Fruit fly (Drosophila melanogaster) whole organism, adult: ENCODE data around the gene east.

ENCODE experiments used
- CG11617 ChIP-seq: fragments of 200-800 bp; sonication (Bioruptor generic); optimal IDR thresholded peaks from 2 replicates; lab custom pipeline; 2017; ENCODE audit warnings: mild to moderate bottlenecking, missing biosample characterization, missing genetic modification reagents, missing genetic modification characterization
- CG12768 ChIP-seq: fragments of 200-800 bp; sonication (Bioruptor generic); optimal IDR thresholded peaks from 2 replicates; lab custom pipeline; 2017; ENCODE audit warnings: missing biosample characterization, missing genetic modification characterization, mild to moderate bottlenecking, moderate library complexity, missing genetic modification reagents
- CG14711 ChIP-seq: fragments of 200-800 bp; sonication (Bioruptor generic); optimal IDR thresholded peaks from 2 replicates; lab custom pipeline; 2018; ENCODE audit warnings: missing biosample characterization, mild to moderate bottlenecking, missing genetic modification characterization, moderate library complexity
- CG1620 ChIP-seq: fragments of 200-800 bp; sonication (Bioruptor generic); optimal IDR thresholded peaks from 2 replicates; lab custom pipeline; 2016; ENCODE audit warnings: missing biosample characterization, missing genetic modification characterization
- CG33017 ChIP-seq: fragments of 200-800 bp; sonication (Bioruptor generic); optimal IDR thresholded peaks from 2 replicates; lab custom pipeline; 2018; ENCODE audit warnings: missing biosample characterization, mild to moderate bottlenecking, missing genetic modification characterization, moderate library complexity
- CG5204 ChIP-seq: fragments of 200-800 bp; sonication (Bioruptor generic); optimal IDR thresholded peaks from 2 replicates; lab custom pipeline; 2016; ENCODE audit warnings: missing biosample characterization, missing genetic modification characterization
- CG7045 ChIP-seq: fragments of 200-800 bp; sonication (Bioruptor generic); optimal IDR thresholded peaks from 2 replicates; lab custom pipeline; 2017; ENCODE audit warnings: missing biosample characterization, mild to moderate bottlenecking, missing genetic modification characterization
- CG7101 ChIP-seq: fragments of 200-800 bp; sonication (Bioruptor generic); optimal IDR thresholded peaks from 2 replicates; lab custom pipeline; 2018; ENCODE audit warnings: missing biosample characterization, mild to moderate bottlenecking, missing genetic modification characterization, moderate library complexity
- Clk ChIP-seq: fragments of 200-800 bp; sonication (Bioruptor generic); optimal IDR thresholded peaks from 2 replicates; lab custom pipeline; 2017; ENCODE audit warnings: missing biosample characterization, missing genetic modification characterization
- Crg-1 ChIP-seq: fragments of 200-800 bp; sonication (Bioruptor generic); optimal IDR thresholded peaks from 2 replicates; lab custom pipeline; 2016; ENCODE audit warnings: missing biosample characterization, missing genetic modification characterization
- Hr96 ChIP-seq: fragments of 200-800 bp; sonication (Bioruptor generic); optimal IDR thresholded peaks from 2 replicates; lab custom pipeline; 2016; ENCODE audit warnings: missing biosample characterization, missing genetic modification characterization
- Mnt ChIP-seq: fragments of 200-800 bp; sonication (Bioruptor generic); optimal IDR thresholded peaks from 2 replicates; lab custom pipeline; 2016; ENCODE audit warnings: missing biosample characterization, mild to moderate bottlenecking, missing genetic modification characterization
- bab1 ChIP-seq: fragments of 200-800 bp; sonication (Bioruptor generic); optimal IDR thresholded peaks from 3 replicates; lab custom pipeline; 2019; ENCODE audit warnings: missing biosample characterization, mild to moderate bottlenecking, missing genetic modification characterization, moderate library complexity
- cic ChIP-seq: fragments of 200-800 bp; sonication (Bioruptor generic); optimal IDR thresholded peaks from 2 replicates; lab custom pipeline; 2017; ENCODE audit warnings: missing biosample characterization, mild to moderate bottlenecking, missing genetic modification characterization, moderate library complexity
- cnc ChIP-seq, 2 experiments: fragments of >200 bp; optimal IDR thresholded peaks; 2 replicates each; lab custom pipeline; 2017
- kay ChIP-seq: fragments of 200-800 bp; sonication (Bioruptor generic); peaks from one replicate; lab custom pipeline; 2016; ENCODE audit warnings: missing biosample characterization, missing genetic modification characterization, borderline replicate concordance
- ovo ChIP-seq: fragments of 200-800 bp; sonication (Bioruptor generic); optimal IDR thresholded peaks from 2 replicates; lab custom pipeline; 2016; ENCODE audit warnings: missing biosample characterization, missing genetic modification characterization
- pad ChIP-seq: fragments of 200-800 bp; sonication (Bioruptor generic); optimal IDR thresholded peaks from 3 replicates; lab custom pipeline; 2017; ENCODE audit warnings: missing biosample characterization, missing genetic modification characterization, mild to moderate bottlenecking, moderate library complexity, missing genetic modification reagents
- tj ChIP-seq: fragments of 200-800 bp; sonication (Bioruptor generic); optimal IDR thresholded peaks from 3 replicates; lab custom pipeline; 2017; ENCODE audit warnings: missing biosample characterization, mild to moderate bottlenecking, missing genetic modification characterization, moderate library complexity
- toe ChIP-seq: fragments of 200-800 bp; sonication (Bioruptor generic); optimal IDR thresholded peaks from 2 replicates; lab custom pipeline; 2016; ENCODE audit warnings: missing biosample characterization, missing genetic modification characterization

The east gene

dm6 chrX:2036800-2037488 lies 26.3 kb downstream of the east start:
- TF ChIP-seq Crg-1 (no peak), Mnt (GFP tag; lab: Kevin White, UChicago) (no peak), cic (GFP tag; lab: Kevin White, UChicago) (no peak), CG7045 (GFP tag; lab: Kevin White, UChicago) (no peak), cnc (optimal IDR thresholded peaks at IDR 0.05; lab: Kevin White, UChicago) (no peak), ovo (no peak), Hr96 (GFP tag; lab: Kevin White, UChicago) (no peak), CG14711 (tag; lab: Kevin White, UChicago) (no peak), CG12768 (no peak), Clk (GFP tag; lab: Kevin White, UChicago) (no peak), CG33017 (tag; lab: Kevin White, UChicago) (no peak), bab1 (no peak), kay (GFP tag; lab: Kevin White, UChicago) (no peak), CG7101 (tag; lab: Kevin White, UChicago) (no peak)

- no peak for TF ChIP-seq Hr96 (GFP tag; lab: Kevin White, UChicago)
- TF ChIP-seq CG14711 (tag; lab: Kevin White, UChicago) = no peak
- no peak for TF ChIP-seq tj (GFP tag; lab: Kevin White, UChicago)
- TF ChIP-seq toe = no peak
- TF ChIP-seq kay (GFP tag; lab: Kevin White, UChicago) = no peak
- no peak for TF ChIP-seq cic (GFP tag; lab: Kevin White, UChicago)
- no peak for TF ChIP-seq bab1
- no peak for TF ChIP-seq CG7045 (GFP tag; lab: Kevin White, UChicago)
- no peak for TF ChIP-seq Clk (GFP tag; lab: Kevin White, UChicago)
- no peak for TF ChIP-seq cnc (optimal IDR thresholded peaks at IDR 0.05; lab: Kevin White, UChicago)
- no peak for TF ChIP-seq CG12768
- TF ChIP-seq Mnt (GFP tag; lab: Kevin White, UChicago) = no peak
- no peak for TF ChIP-seq pad (GFP tag; lab: Kevin White, UChicago)
Measured at dm6 chrX:2037605-2038004, 26.9 kb downstream of the east start.

dm6 chrX:2041312-2041918 lies 30.8 kb downstream of the east start, which contains the start of gene CG4313:
CG4313 (plus strand) TSS chrX:2041868.
- peak; percentile 79 for TF ChIP-seq bab1
- no peak for TF ChIP-seq Clk (GFP tag; lab: Kevin White, UChicago)
- no peak for TF ChIP-seq CG7045 (GFP tag; lab: Kevin White, UChicago)
- TF ChIP-seq kay (GFP tag; lab: Kevin White, UChicago) = no peak
- peak; percentile 19 for TF ChIP-seq ovo
- TF ChIP-seq pad (GFP tag; lab: Kevin White, UChicago) = peak; percentile 58
- TF ChIP-seq toe = peak; percentile 69
- peak; percentile 61 for TF ChIP-seq Crg-1
- TF ChIP-seq Hr96 (GFP tag; lab: Kevin White, UChicago) = peak; percentile 89
- TF ChIP-seq Mnt (GFP tag; lab: Kevin White, UChicago) = peak; percentile 48
- peak; percentile 77 for TF ChIP-seq CG11617 (GFP tag; lab: Kevin White, UChicago)
- no peak for TF ChIP-seq CG33017 (tag; lab: Kevin White, UChicago)
- no peak for TF ChIP-seq cnc (optimal IDR thresholded peaks at IDR 0.05; lab: Kevin White, UChicago)
- TF ChIP-seq CG7101 (tag; lab: Kevin White, UChicago) = peak; percentile 74
- peak; percentile 95 for TF ChIP-seq CG14711 (tag; lab: Kevin White, UChicago)
- peak; percentile 42 for TF ChIP-seq CG12768
- TF ChIP-seq tj (GFP tag; lab: Kevin White, UChicago) = peak; percentile 67
- TF ChIP-seq CG1620 (GFP tag; lab: Kevin White, UChicago) = peak; percentile 77
- TF ChIP-seq cic (GFP tag; lab: Kevin White, UChicago) = no peak
- TF ChIP-seq CG5204 (GFP tag; lab: Kevin White, UChicago) = peak; percentile 74

- TF ChIP-seq toe = peak; percentile 27
- no peak for TF ChIP-seq CG7045 (GFP tag; lab: Kevin White, UChicago)
- TF ChIP-seq cnc (optimal IDR thresholded peaks at IDR 0.05; lab: Kevin White, UChicago) = no peak
- TF ChIP-seq ovo = peak; percentile 49
- peak; percentile 16 for TF ChIP-seq Crg-1
- TF ChIP-seq cic (GFP tag; lab: Kevin White, UChicago) = peak; percentile 63
- no peak for TF ChIP-seq CG12768
- peak; percentile 53 for TF ChIP-seq CG14711 (tag; lab: Kevin White, UChicago)
- no peak for TF ChIP-seq bab1
- peak; percentile 10 for TF ChIP-seq Hr96 (GFP tag; lab: Kevin White, UChicago)
- peak; percentile 25 for TF ChIP-seq pad (GFP tag; lab: Kevin White, UChicago)
- peak; percentile 1 for TF ChIP-seq CG33017 (tag; lab: Kevin White, UChicago)
- peak; percentile 5 for TF ChIP-seq CG1620 (GFP tag; lab: Kevin White, UChicago)
- no peak for TF ChIP-seq CG5204 (GFP tag; lab: Kevin White, UChicago)
- no peak for TF ChIP-seq tj (GFP tag; lab: Kevin White, UChicago)
- peak; percentile 46 for TF ChIP-seq Mnt (GFP tag; lab: Kevin White, UChicago)
- TF ChIP-seq CG7101 (tag; lab: Kevin White, UChicago) = no peak
Measured at dm6 chrX:2041981-2042847, 31.6 kb downstream of the east start, which contains the start of the genes Actn and usp. Actn (minus strand) TSS chrX:2042311. usp (minus strand) TSS chrX:2042311.
